Fruit fly (Drosophila melanogaster) whole organism: ENCODE data around the gene Calr.
A peak's percentile ranks its signal among the peaks of the same experiment; 100 is the strongest.

ENCODE experiments used
- CG8478 ChIP-seq: fragments of >200 bp; optimal IDR thresholded peaks from 2 replicates; lab custom pipeline; 2018; ENCODE audit warnings: inconsistent platforms
- Dll ChIP-seq: fragments of >200 bp; optimal IDR thresholded peaks from 2 replicates; lab custom pipeline; 2017
- EcR ChIP-seq, 2 experiments: fragments of >200 bp; optimal IDR thresholded peaks; 2 replicates each; lab custom pipeline; 2017; ENCODE audit warnings: missing biosample characterization in 2 of 2, missing genetic modification characterization in 2 of 2, missing genetic modification reagents in 2 of 2
- pan ChIP-seq: fragments of >200 bp; optimal IDR thresholded peaks from 2 replicates; lab custom pipeline; 2017
- psq ChIP-seq: fragments of >200 bp; optimal IDR thresholded peaks from 2 replicates; lab custom pipeline; 2017
- usp ChIP-seq: fragments of >200 bp; optimal IDR thresholded peaks from 2 replicates; lab custom pipeline; 2017; ENCODE audit warnings: missing biosample characterization, missing genetic modification characterization, mixed read lengths

Gene Calr

DNA sequence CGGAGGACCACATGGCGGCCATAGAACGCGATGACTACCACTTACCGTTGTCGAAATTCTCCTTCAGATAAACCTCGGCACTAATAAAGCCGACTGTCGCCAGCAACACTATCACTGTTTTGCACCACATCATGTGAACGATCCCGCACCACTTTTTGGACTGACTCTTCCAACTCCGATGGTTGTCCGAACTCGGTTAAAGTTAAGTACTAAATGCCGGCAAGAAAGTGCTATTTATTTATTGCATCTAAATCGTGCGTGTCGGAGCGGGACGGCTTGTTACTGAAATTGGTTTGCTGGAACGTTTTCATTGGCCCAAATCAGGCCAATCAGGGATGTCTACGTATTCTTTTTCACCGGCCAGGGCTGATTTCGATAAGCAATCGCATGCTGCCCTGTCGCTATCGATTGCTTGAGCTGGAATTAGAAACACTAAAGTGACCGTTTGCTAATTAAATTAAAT is at the start of gene Calr:
Gene Calr (minus strand): TSS at position 219 of the 463 bp plus-strand sequence.
- peak; percentile 32 for TF ChIP-seq CG8478 (lab: Kevin White, UChicago)
- TF ChIP-seq psq (lab: Kevin White, UChicago): no peak
- no peak for TF ChIP-seq EcR (GFP tag; optimal IDR thresholded peaks at IDR 0.05; lab: Kevin White, UChicago)
- no peak for TF ChIP-seq Dll (lab: Kevin White, UChicago)
- no peak for TF ChIP-seq usp (GFP tag; lab: Kevin White, UChicago)
- no peak for TF ChIP-seq pan

DNA sequence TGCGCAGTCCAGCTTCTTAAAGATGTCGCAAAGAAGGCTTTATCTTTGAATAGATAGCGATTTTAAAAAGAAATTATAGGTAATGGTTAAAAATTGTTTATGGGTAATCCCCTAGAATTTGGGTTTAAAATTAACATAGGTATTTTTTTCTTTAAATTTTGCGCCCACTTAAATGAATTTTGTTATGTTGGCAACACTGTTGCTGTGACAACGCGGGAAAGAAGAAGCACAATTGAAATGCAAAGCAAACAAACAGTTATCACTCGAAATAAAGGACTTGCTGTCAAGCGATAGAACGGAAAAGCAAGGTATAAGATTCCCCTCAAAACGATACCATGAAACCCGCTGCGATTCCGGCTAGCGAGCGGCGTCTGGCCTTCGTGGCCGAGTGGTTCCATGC is 49.1 kb upstream of the Calr start, which contains the start of gene nmdyn-D7:
Gene nmdyn-D7 (plus strand): TSS at position 194 of the 400 bp plus-strand sequence.
- TF ChIP-seq pan (no peak), usp (GFP tag; lab: Kevin White, UChicago) (no peak), psq (lab: Kevin White, UChicago) (no peak), Dll (lab: Kevin White, UChicago) (no peak), CG8478 (lab: Kevin White, UChicago) (no peak), EcR (GFP tag; optimal IDR thresholded peaks at IDR 0.05; lab: Kevin White, UChicago) (no peak)

DNA sequence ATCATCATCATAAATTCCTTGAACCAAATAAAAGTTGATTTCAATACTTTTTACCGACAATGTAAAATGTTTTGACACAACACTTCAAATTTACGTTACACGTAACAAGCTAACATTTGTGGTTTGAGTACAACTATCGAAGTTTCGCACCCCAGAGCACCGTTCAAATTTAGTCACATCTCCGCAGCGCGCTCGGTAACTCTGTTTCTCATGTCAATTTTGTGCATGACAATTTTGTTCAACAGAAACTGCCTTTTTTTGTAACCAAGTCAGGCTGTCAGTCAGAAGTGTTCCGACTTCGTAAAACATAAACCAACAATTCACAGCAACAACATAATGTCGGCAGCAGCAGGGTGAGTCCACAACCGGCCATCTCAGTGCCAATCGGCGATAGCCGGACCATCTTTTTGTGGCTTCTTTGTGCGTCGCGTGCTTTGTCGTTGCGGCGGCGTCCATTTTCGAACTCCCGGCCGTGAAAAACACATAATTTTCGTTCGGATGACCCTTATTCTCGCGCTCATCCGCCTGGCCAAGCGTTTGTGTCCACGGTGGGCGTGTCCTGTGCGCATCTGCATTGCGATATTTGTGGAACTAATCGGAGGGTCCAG is 47.2 kb upstream of the Calr start, which contains the start of gene p23:
Gene p23 (plus strand): TSS at position 194 of the 608 bp plus-strand sequence.
- TF ChIP-seq usp (GFP tag; lab: Kevin White, UChicago) (no peak), EcR (GFP tag; optimal IDR thresholded peaks at IDR 0.05; lab: Kevin White, UChicago) (no peak), pan (no peak), psq (lab: Kevin White, UChicago) (no peak), Dll (lab: Kevin White, UChicago) (no peak), CG8478 (lab: Kevin White, UChicago) (no peak)

dm6 chr3R:9674968-9675573 is 44.4 kb upstream of the Calr start, which contains the start of gene Nepl12:
Nepl12 (plus strand) TSS chr3R:9675523.
- TF ChIP-seq Dll (lab: Kevin White, UChicago): no peak

DNA sequence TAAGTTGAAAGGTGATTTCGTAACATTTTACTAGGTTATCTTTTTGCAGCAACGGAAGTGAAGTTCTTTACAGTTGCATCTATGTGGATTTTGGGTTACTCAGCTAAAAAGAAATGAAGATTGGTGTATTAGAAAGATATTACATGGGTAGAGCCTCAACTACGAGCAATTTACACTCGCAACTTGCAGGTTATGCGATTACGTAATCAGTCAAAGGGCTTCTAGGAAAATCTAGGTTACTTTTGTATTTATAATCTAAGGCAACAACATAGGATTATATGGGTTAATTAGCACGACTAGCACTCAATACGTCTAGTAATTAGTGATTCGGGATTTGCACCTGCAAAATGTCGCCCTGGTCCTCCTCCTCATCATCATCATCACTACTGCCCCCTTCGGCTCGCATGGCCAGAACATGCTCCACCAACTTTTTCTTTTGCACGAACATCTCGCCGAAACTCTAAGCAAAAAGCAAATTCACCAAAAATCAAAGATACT is 43.6 kb upstream of the Calr start, which contains the start of gene Dhc1:
Gene Dhc1 (minus strand): TSS at position 448 of the 498 bp plus-strand sequence.
- no peak for TF ChIP-seq usp (GFP tag; lab: Kevin White, UChicago)
- no peak for TF ChIP-seq Dll (lab: Kevin White, UChicago)
- no peak for TF ChIP-seq EcR (GFP tag; optimal IDR thresholded peaks at IDR 0.05; lab: Kevin White, UChicago)
- TF ChIP-seq psq (lab: Kevin White, UChicago): no peak
- TF ChIP-seq pan: no peak
- no peak for TF ChIP-seq CG8478 (lab: Kevin White, UChicago)

dm6 chr3R:9673207-9673606 is 42.6 kb upstream of the Calr start:
- no peak for TF ChIP-seq CG8478 (lab: Kevin White, UChicago)
- no peak for TF ChIP-seq psq (lab: Kevin White, UChicago)
- TF ChIP-seq EcR (GFP tag; optimal IDR thresholded peaks at IDR 0.05; lab: Kevin White, UChicago): no peak
- no peak for TF ChIP-seq usp (GFP tag; lab: Kevin White, UChicago)
- no peak for TF ChIP-seq pan

dm6 chr3R:9665405-9665804 is 34.8 kb upstream of the Calr start:
- TF ChIP-seq psq (lab: Kevin White, UChicago) (no peak), EcR (GFP tag; optimal IDR thresholded peaks at IDR 0.05; lab: Kevin White, UChicago) (no peak), Dll (lab: Kevin White, UChicago) (no peak), usp (GFP tag; lab: Kevin White, UChicago) (no peak), pan (no peak), CG8478 (lab: Kevin White, UChicago) (no peak)

- TF ChIP-seq EcR (GFP tag; optimal IDR thresholded peaks at IDR 0.05; lab: Kevin White, UChicago): no peak
- TF ChIP-seq pan: no peak
- no peak for TF ChIP-seq Dll (lab: Kevin White, UChicago)
- TF ChIP-seq CG8478 (lab: Kevin White, UChicago): no peak
- no peak for TF ChIP-seq usp (GFP tag; lab: Kevin White, UChicago)
- TF ChIP-seq psq (lab: Kevin White, UChicago): no peak
Measured at dm6 chr3R:9646104-9646707, 15.6 kb upstream of the Calr start, which contains the start of gene Fst. Fst (minus strand) TSS chr3R:9646154.

- TF ChIP-seq usp (GFP tag; lab: Kevin White, UChicago) (no peak), pan (no peak), EcR (GFP tag; optimal IDR thresholded peaks at IDR 0.05; lab: Kevin White, UChicago) (no peak), CG8478 (lab: Kevin White, UChicago) (no peak), psq (lab: Kevin White, UChicago) (no peak), Dll (lab: Kevin White, UChicago) (no peak)
Measured at dm6 chr3R:9644620-9645019, 14.0 kb upstream of the Calr start.

DNA sequence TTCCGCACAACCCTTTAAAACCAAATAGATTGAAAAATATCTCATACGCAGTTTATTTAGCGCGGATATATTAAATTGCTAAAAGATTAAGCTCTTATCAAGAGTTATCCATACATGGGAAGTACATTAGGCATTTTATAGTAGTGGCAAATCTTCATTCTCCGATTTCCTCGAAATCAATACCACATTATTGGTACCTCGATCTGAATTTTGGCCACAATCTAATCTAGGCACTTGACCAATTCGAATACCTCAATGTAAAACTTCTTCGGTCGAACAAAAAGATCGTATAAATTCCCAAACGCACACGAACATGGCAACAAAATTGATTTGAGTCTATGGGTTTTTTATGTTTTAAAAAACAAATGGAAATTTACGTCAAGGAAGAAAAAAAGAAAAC is 13.3 kb upstream of the Calr start:
- TF ChIP-seq CG8478 (lab: Kevin White, UChicago) (no peak), Dll (lab: Kevin White, UChicago) (no peak), psq (lab: Kevin White, UChicago) (no peak)

DNA sequence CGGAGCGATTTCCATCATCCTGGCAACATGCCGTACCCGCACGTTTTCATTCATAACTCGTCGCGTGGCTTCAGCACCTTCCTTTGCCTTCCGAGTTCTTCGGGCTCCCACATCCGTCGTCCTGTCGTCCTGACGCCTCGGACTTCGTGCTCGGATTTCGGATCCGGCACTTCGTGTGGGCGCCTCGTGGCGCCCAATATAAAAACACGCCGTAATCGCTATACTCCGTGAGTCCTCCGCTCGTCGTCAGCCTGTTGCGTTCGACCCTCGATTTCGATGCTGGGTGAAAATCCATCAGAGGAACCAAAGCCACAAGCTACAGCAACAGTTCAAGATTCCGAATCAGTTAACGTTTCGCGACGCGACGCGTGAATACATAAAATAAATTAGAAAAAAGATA is 9.7 kb upstream of the Calr start:
- no peak for TF ChIP-seq Dll (lab: Kevin White, UChicago)

- no peak for TF ChIP-seq usp (GFP tag; lab: Kevin White, UChicago)
- TF ChIP-seq EcR (GFP tag; optimal IDR thresholded peaks at IDR 0.05; lab: Kevin White, UChicago): no peak
- TF ChIP-seq CG8478 (lab: Kevin White, UChicago): no peak
- TF ChIP-seq psq (lab: Kevin White, UChicago): no peak
- TF ChIP-seq Dll (lab: Kevin White, UChicago): no peak
- TF ChIP-seq pan: no peak
Measured at dm6 chr3R:9637882-9638281, 7.2 kb upstream of the Calr start, which contains the start of gene Dh44. Dh44 (plus strand) TSS chr3R:9638182.
